Worm (Caenorhabditis elegans) whole organism, L4 larva: ENCODE data around the gene Y55F3BR.1.
A peak's percentile ranks its signal among the peaks of the same experiment; 100 is the strongest.

ENCODE experiments used
- R02D3.7 ChIP-seq: fragments of 150-350 bp; sonication (generic microtip); optimal IDR thresholded peaks from 3 replicates; lab custom pipeline; 2014; ENCODE audit warnings: missing biosample characterization, missing genetic modification characterization
- Y48G9A.11 ChIP-seq: fragments of 200-800 bp; sonication (Bioruptor generic); IDR thresholded peaks from 2 replicates; pipeline ENCODE4 v1.3.6; 2022; ENCODE audit warnings: missing genetic modification reagents, missing genetic modification characterization, missing compliant biosample characterization
- aha-1 ChIP-seq: fragments of 150-350 bp; peaks from one replicate; lab custom pipeline; 2014; ENCODE audit warnings: missing biosample characterization, missing genetic modification characterization
- aly-2 ChIP-seq: sonication (generic microtip); optimal IDR thresholded peaks from 2 replicates; lab custom pipeline; 2018; ENCODE audit warnings: missing biosample characterization, missing genetic modification characterization
- ceh-28 ChIP-seq: fragments of 150-350 bp; optimal IDR thresholded peaks from 2 replicates; lab custom pipeline; 2014; ENCODE audit warnings: missing biosample characterization, missing genetic modification reagents, missing genetic modification characterization
- ceh-44 ChIP-seq: fragments of 200-800 bp; sonication (Bioruptor generic); IDR thresholded peaks from 2 replicates; pipeline ENCODE4 v1.3.6; 2022; ENCODE audit warnings: missing genetic modification reagents, missing genetic modification characterization, missing compliant biosample characterization
- ceh-82 ChIP-seq: sonication (generic microtip); optimal IDR thresholded peaks from 2 replicates; lab custom pipeline; 2017; ENCODE audit warnings: missing biosample characterization, missing genetic modification characterization
- cey-2 ChIP-seq: sonication (generic microtip); optimal IDR thresholded peaks from 3 replicates; lab custom pipeline; 2017; ENCODE audit warnings: missing genetic modification characterization, mild to moderate bottlenecking, missing compliant biosample characterization, antibody characterized with exemption, borderline replicate concordance; ENCODE audit not compliant: insufficient read depth
- ctbp-1 ChIP-seq: fragments of 200-800 bp; sonication (Bioruptor generic); IDR thresholded peaks from 2 replicates; pipeline ENCODE4 v1.3.6; 2022; ENCODE audit warnings: missing genetic modification reagents, missing genetic modification characterization, missing compliant biosample characterization
- duxl-1 ChIP-seq: sonication (generic microtip); optimal IDR thresholded peaks from 2 replicates; lab custom pipeline; 2016; ENCODE audit warnings: mild to moderate bottlenecking, missing genetic modification characterization, moderate library complexity, missing compliant biosample characterization; ENCODE audit not compliant: poor library complexity
- egl-43 ChIP-seq: fragments of 200-800 bp; sonication (Bioruptor generic); IDR thresholded peaks from 2 replicates; pipeline ENCODE4 v1.3.6; 2022; ENCODE audit warnings: missing genetic modification reagents, missing genetic modification characterization, missing compliant biosample characterization
- lin-1 ChIP-seq: fragments of 200-800 bp; sonication (Bioruptor generic); IDR thresholded peaks from 2 replicates; pipeline ENCODE4 v1.3.6; 2022; ENCODE audit warnings: missing genetic modification reagents, missing genetic modification characterization, missing compliant biosample characterization
- lin-38 ChIP-seq: fragments of 200-800 bp; sonication (Bioruptor generic); IDR thresholded peaks from 2 replicates; pipeline ENCODE4 v1.3.6; 2022; ENCODE audit warnings: missing genetic modification reagents, missing genetic modification characterization, missing compliant biosample characterization
- lir-3 ChIP-seq: sonication (generic microtip); optimal IDR thresholded peaks from 2 replicates; lab custom pipeline; 2016; ENCODE audit warnings: mild to moderate bottlenecking, missing genetic modification characterization, missing compliant biosample characterization
- lsy-2 ChIP-seq, 2 experiments: fragments of 150-350 bp in 1 of 2; sonication (generic microtip) in 1 of 2; optimal IDR thresholded peaks; 2 replicates each; lab custom pipeline; 2014 to 2017; ENCODE audit warnings: missing biosample characterization in 2 of 2, missing genetic modification characterization in 2 of 2
- mdt-29 ChIP-seq: fragments of 200-800 bp; sonication (Bioruptor generic); IDR thresholded peaks from 2 replicates; pipeline ENCODE4 v1.3.6; 2022; ENCODE audit warnings: missing genetic modification reagents, missing genetic modification characterization, missing compliant biosample characterization
- mxl-2 ChIP-seq: fragments of 200-800 bp; sonication (Bioruptor generic); conservative IDR thresholded peaks from 2 replicates; pipeline ENCODE4 v1.3.6; 2022; ENCODE audit warnings: missing genetic modification reagents, missing genetic modification characterization, missing compliant biosample characterization
- mxl-3 ChIP-seq: fragments of 200-800 bp; sonication (Bioruptor generic); optimal IDR thresholded peaks from 2 replicates; lab custom pipeline; 2018; ENCODE audit warnings: mild to moderate bottlenecking, missing genetic modification characterization, missing compliant biosample characterization
- nhr-102 ChIP-seq: sonication (generic microtip); optimal IDR thresholded peaks from 2 replicates; lab custom pipeline; 2016; ENCODE audit warnings: mild to moderate bottlenecking, missing genetic modification characterization, moderate library complexity, missing compliant biosample characterization
- nhr-11 ChIP-seq: fragments of 150-350 bp; optimal IDR thresholded peaks from 2 replicates; lab custom pipeline; 2014; ENCODE audit warnings: missing biosample characterization, missing genetic modification characterization
- nhr-77 ChIP-seq: fragments of 150-350 bp; optimal IDR thresholded peaks from 2 replicates; lab custom pipeline; 2014; ENCODE audit warnings: missing biosample characterization, missing genetic modification characterization
- pha-4 ChIP-seq, 2 experiments: fragments of 150-350 bp in 1 of 2; fragments of 200-800 bp in 1 of 2; sonication (Bioruptor generic) in 1 of 2; IDR thresholded peaks in 1 of 2; optimal IDR thresholded peaks in 1 of 2; 2 replicates each; pipeline versions ENCODE4 v1.3.6 to Lab custom; 2014 to 2022; ENCODE audit warnings: missing genetic modification characterization in 2 of 2, missing genetic modification reagents in 2 of 2, missing biosample characterization in 1 of 2, missing compliant biosample characterization in 1 of 2
- rbr-2 ChIP-seq: sonication (generic microtip); optimal IDR thresholded peaks from 2 replicates; lab custom pipeline; 2016; ENCODE audit warnings: missing genotype, missing genetic modification characterization, missing compliant biosample characterization
- set-16 ChIP-seq: fragments of 200-800 bp; sonication (Bioruptor generic); IDR thresholded peaks from 2 replicates; pipeline ENCODE4 v1.3.6; 2022; ENCODE audit warnings: missing genetic modification reagents, missing genetic modification characterization, missing compliant biosample characterization
- skn-1 ChIP-seq: fragments of 150-350 bp; optimal IDR thresholded peaks from 2 replicates; lab custom pipeline; 2014; ENCODE audit warnings: missing biosample characterization, missing genetic modification characterization
- spr-3 ChIP-seq: fragments of 200-800 bp; sonication (Bioruptor generic); optimal IDR thresholded peaks from 2 replicates; lab custom pipeline; 2018; ENCODE audit warnings: mild to moderate bottlenecking, missing genetic modification characterization, missing compliant biosample characterization
- unc-39 ChIP-seq: sonication (generic microtip); optimal IDR thresholded peaks from 2 replicates; lab custom pipeline; 2017; ENCODE audit warnings: missing biosample characterization, missing genetic modification characterization
- unc-62 ChIP-seq, 3 experiments: fragments of 150-350 bp in 1 of 3; sonication (generic microtip); optimal IDR thresholded peaks in 2 of 3; peaks in 1 of 3; 1 replicate in 1 of 3; 2 replicates in 2 of 3; lab custom pipeline; 2014 to 2017; ENCODE audit warnings: missing biosample characterization in 3 of 3, missing genetic modification characterization in 3 of 3, missing genetic modification reagents in 3 of 3, missing genotype in 1 of 3
- vab-7 ChIP-seq: fragments of 200-800 bp; sonication (Bioruptor generic); IDR thresholded peaks from 2 replicates; pipeline ENCODE4 v1.3.6; 2022; ENCODE audit warnings: missing genetic modification reagents, missing genetic modification characterization, missing compliant biosample characterization
- zag-1 ChIP-seq: fragments of 150-350 bp; optimal IDR thresholded peaks from 2 replicates; lab custom pipeline; 2014; ENCODE audit warnings: missing biosample characterization, missing genetic modification characterization
- ztf-7 ChIP-seq: fragments of 150-350 bp; optimal IDR thresholded peaks from 2 replicates; lab custom pipeline; 2014; ENCODE audit warnings: missing biosample characterization, missing genetic modification characterization

Gene Y55F3BR.1

ce11 chrIV:842630-843029 is 32.0 kb upstream of the Y55F3BR.1 start (continued):
- TF ChIP-seq set-16 (GFP tag; lab: Robert Waterston, UW) (peak; percentile 41), rbr-2 (tag; lab: Kevin White, UChicago) (peak; percentile 41), lir-3 (no peak), zag-1 (tag; lab: Kevin White, UChicago) (no peak), cey-2 (tag; lab: Kevin White, UChicago) (no peak), mxl-3 (no peak), unc-39 (no peak), mxl-2 (GFP tag; lab: Robert Waterston, UW) (no peak), R02D3.7 (no peak), lin-38 (peak; percentile 75), Y48G9A.11 (GFP tag; lab: Robert Waterston, UW) (peak; percentile 69), ceh-82 (tag; lab: Kevin White, UChicago) (no peak), ceh-44 (GFP tag; lab: Robert Waterston, UW) (peak; percentile 60; the same call in 1 of the 2 replicates), ctbp-1 (no peak)

ce11 chrIV:845198-845597 is 29.4 kb upstream of the Y55F3BR.1 start, which contains the start of gene lgc-33:
Gene lgc-33, plus strand, starts transcription at chrIV:845498.
- TF ChIP-seq nhr-102 (tag; lab: Kevin White, UChicago): no peak
- TF ChIP-seq ztf-7 (tag; lab: Kevin White, UChicago): no peak
- no peak for TF ChIP-seq lin-38
- TF ChIP-seq nhr-77 (tag; lab: Kevin White, UChicago): no peak
- no peak for TF ChIP-seq lin-1 (GFP tag; lab: Robert Waterston, UW)
- TF ChIP-seq pha-4 (GFP tag; IDR thresholded peaks at IDR 0.05; lab: Robert Waterston, UW): no peak
- no peak for TF ChIP-seq pha-4 (tag; optimal IDR thresholded peaks at IDR 0.05; lab: Kevin White, UChicago)
- no peak for TF ChIP-seq lsy-2 (tag; optimal IDR thresholded peaks at IDR 0.05; lab: Kevin White, UChicago)
- TF ChIP-seq ceh-82 (tag; lab: Kevin White, UChicago): no peak
- TF ChIP-seq duxl-1 (tag; lab: Kevin White, UChicago): no peak
- TF ChIP-seq vab-7 (GFP tag; lab: Robert Waterston, UW): no peak
- no peak for TF ChIP-seq egl-43 (GFP tag; lab: Robert Waterston, UW)
- no peak for TF ChIP-seq ceh-44 (GFP tag; lab: Robert Waterston, UW)
- no peak for TF ChIP-seq spr-3
- TF ChIP-seq zag-1 (tag; lab: Kevin White, UChicago): no peak
- no peak for TF ChIP-seq aly-2
- TF ChIP-seq skn-1 (tag; lab: Kevin White, UChicago): no peak
- no peak for TF ChIP-seq mdt-29 (GFP tag; lab: Robert Waterston, UW)

ce11 chrIV:848207-848606 is 26.4 kb upstream of the Y55F3BR.1 start:
- peak; percentile 64 for TF ChIP-seq ceh-28 (tag; lab: Kevin White, UChicago)
- no peak for TF ChIP-seq nhr-11 (tag; lab: Kevin White, UChicago)
- TF ChIP-seq aha-1 (tag; lab: Kevin White, UChicago): peak; percentile 12
- peak in 1 of 2 experiments; percentile 33 for TF ChIP-seq unc-62 (GFP tag; optimal IDR thresholded peaks at IDR 0.05 in 1 of 2; lab: Kevin White, UChicago)
- TF ChIP-seq unc-62 (tag; optimal IDR thresholded peaks at IDR 0.05; lab: Kevin White, UChicago): no peak
- TF ChIP-seq, all 104 proteins: peak for 3

DNA sequence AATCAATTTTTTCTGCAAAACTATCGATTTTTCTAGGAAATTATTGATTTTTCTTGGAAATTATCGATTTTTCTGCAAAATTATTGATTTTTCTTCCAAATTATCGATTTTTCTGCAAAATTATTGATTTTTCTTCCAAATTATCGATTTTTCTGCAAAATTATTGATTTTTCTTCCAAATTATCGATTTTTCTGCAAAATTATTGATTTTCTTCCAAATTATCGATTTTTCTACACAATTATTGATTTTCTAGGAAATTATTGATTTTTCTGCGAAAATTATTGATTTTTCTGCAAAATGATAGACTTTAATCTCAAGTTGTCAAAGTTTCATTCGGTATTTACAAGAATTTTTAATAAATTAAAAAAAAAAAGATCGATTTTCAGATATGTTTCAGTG is 25.6 kb upstream of the Y55F3BR.1 start:
- peak; percentile 98 for TF ChIP-seq ceh-28 (tag; lab: Kevin White, UChicago)
- TF ChIP-seq, all 104 proteins: peak for 1; not testable (repeated sequence) for 103
